Fruit fly (Drosophila melanogaster): Measurements from ENCODE around the gene CG11658.

Gene CG11658

DNA sequence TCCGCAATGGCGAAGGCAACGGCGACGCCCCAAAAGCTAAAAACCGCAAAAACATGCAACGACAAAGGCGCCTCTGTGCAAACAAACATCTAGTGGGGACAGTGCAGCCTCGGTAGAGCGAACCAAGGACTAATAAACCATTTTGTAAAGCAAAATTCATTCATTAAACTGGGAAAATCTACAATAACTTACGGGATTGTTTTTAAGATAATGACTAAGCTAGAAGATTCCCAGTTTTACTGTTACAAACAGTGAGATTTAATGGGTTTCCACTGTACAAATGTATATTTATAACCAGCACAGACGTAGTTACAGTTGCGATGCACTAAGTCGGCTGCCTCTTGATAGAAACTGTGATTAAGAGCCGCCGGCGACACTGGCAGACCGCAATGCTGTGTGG, 52.2 kb downstream of the CG11658 start (continued):
- peak; percentile 62 for TF ChIP-seq OdsH (GFP tag; optimal IDR thresholded peaks at IDR 0.05)
- TF ChIP-seq Sox14 (GFP tag; optimal IDR thresholded peaks at IDR 0.05): peak; percentile 63
- TF ChIP-seq Eip93F (GFP tag; optimal IDR thresholded peaks at IDR 0.05): no peak
- peak; percentile 65 for TF ChIP-seq achi (GFP tag; optimal IDR thresholded peaks at IDR 0.05)
- no peak for TF ChIP-seq Sox15 (GFP tag; optimal IDR thresholded peaks at IDR 0.05)
- peak; percentile 86 for TF ChIP-seq CG8119 (GFP tag; IDR thresholded peaks at IDR 0.05)
- peak; percentile 32 for TF ChIP-seq CG11762 (GFP tag; optimal IDR thresholded peaks at IDR 0.05; ENCODE audit: insufficient read depth)
- no peak for TF ChIP-seq fkh (GFP tag; optimal IDR thresholded peaks at IDR 0.05)
- TF ChIP-seq Lpt (GFP tag; optimal IDR thresholded peaks at IDR 0.05): no peak
- TF ChIP-seq Hr39 (GFP tag; optimal IDR thresholded peaks at IDR 0.05): no peak
- no peak for TF ChIP-seq Sox102F (GFP tag; optimal IDR thresholded peaks at IDR 0.05)
- no peak for TF ChIP-seq CG6808 (GFP tag; optimal IDR thresholded peaks at IDR 0.05)
- TF ChIP-seq spab (GFP tag; optimal IDR thresholded peaks at IDR 0.05): peak; percentile 16
- TF ChIP-seq Ets21C (GFP tag; optimal IDR thresholded peaks at IDR 0.05): no peak
- TF ChIP-seq CG8632 (GFP tag; optimal IDR thresholded peaks at IDR 0.05): no peak
- no peak for TF ChIP-seq lz (GFP tag; optimal IDR thresholded peaks at IDR 0.05)
- TF ChIP-seq CG8319 (GFP tag; optimal IDR thresholded peaks at IDR 0.05): no peak
- TF ChIP-seq dsx (GFP tag; optimal IDR thresholded peaks at IDR 0.05; ENCODE audit: poor library complexity, severe bottlenecking): no peak
- TF ChIP-seq CG15336 (GFP tag; IDR thresholded peaks at IDR 0.05): peak; percentile 90
- TF ChIP-seq vri (GFP tag; optimal IDR thresholded peaks at IDR 0.05): no peak
- TF ChIP-seq salr (GFP tag; optimal IDR thresholded peaks at IDR 0.05): peak in 1 of 2 experiments; percentile 25
- TF ChIP-seq CG7368 (GFP tag; optimal IDR thresholded peaks at IDR 0.05): peak; percentile 21
- peak; percentile 63 for TF ChIP-seq CG6276 (GFP tag; optimal IDR thresholded peaks at IDR 0.05)
- peak; percentile 48 for TF ChIP-seq CG3919 (GFP tag; optimal IDR thresholded peaks at IDR 0.05)
- TF ChIP-seq acj6 (GFP tag; optimal IDR thresholded peaks at IDR 0.05): peak; percentile 39
- TF ChIP-seq eg (GFP tag; IDR thresholded peaks at IDR 0.05): peak; percentile 86
- TF ChIP-seq CG3032 (tag; optimal IDR thresholded peaks at IDR 0.05): no peak
- TF ChIP-seq CG6163 (GFP tag; IDR thresholded peaks at IDR 0.05): peak; percentile 89
- TF ChIP-seq Eip78C (GFP tag): peak; percentile 64
